Worm (Caenorhabditis elegans): ENCODE data around the gene K05F1.8.
"Not testable (repeated sequence)": the region's sequence is repeated elsewhere in the genome, so short reads cannot be mapped to it uniquely, and the experiment has no call there.

K05F1.8 gene

ce11 chrII:5772547-5773142 is 26.8 kb downstream of the K05F1.8 start (continued):
- TF ChIP-seq xnd-1 (tag; optimal IDR thresholded peaks at IDR 0.05) (no peak), efl-1 (GFP tag; optimal IDR thresholded peaks at IDR 0.05) (no peak), hrde-1 (tag; optimal IDR thresholded peaks at IDR 0.05; ENCODE audit: borderline replicate concordance) (no peak), F23B12.7 (tag; optimal IDR thresholded peaks at IDR 0.05; ENCODE audit: insufficient read depth) (no peak), zim-3 (tag; optimal IDR thresholded peaks at IDR 0.05) (peak; percentile 54), Y53F4B.3 (GFP tag; IDR thresholded peaks at IDR 0.05) (peak; percentile 56; the same call in 1 of the 2 replicates), zfh-2 (GFP tag; conservative IDR thresholded peaks at IDR 0.05) (peak; percentile 59; the same call in 1 of the 2 replicates), dpff-1 (tag; optimal IDR thresholded peaks at IDR 0.05) (no peak)

- TF ChIP-seq unc-62 (GFP tag; optimal IDR thresholded peaks at IDR 0.05): no peak
- TF ChIP-seq mel-28 (tag; optimal IDR thresholded peaks at IDR 0.05; ENCODE audit: borderline replicate concordance): no peak
- TF ChIP-seq ZK185.1 (tag; optimal IDR thresholded peaks at IDR 0.05; ENCODE audit: poor library complexity, severe bottlenecking): no peak
- no peak for TF ChIP-seq mes-4 (tag; optimal IDR thresholded peaks at IDR 0.05)
- no peak for TF ChIP-seq aptf-2 (GFP tag; conservative IDR thresholded peaks at IDR 0.05)
- no peak for TF ChIP-seq Y53G8AR.9 (GFP tag; conservative IDR thresholded peaks at IDR 0.05)
- TF ChIP-seq pha-4 (tag; optimal IDR thresholded peaks at IDR 0.05): no peak
- no peak for TF ChIP-seq snpc-4 (GFP tag; optimal IDR thresholded peaks at IDR 0.05)
- TF ChIP-seq snpc-4 (tag; optimal IDR thresholded peaks at IDR 0.05): no peak
- TF ChIP-seq cebp-2 (GFP tag; IDR thresholded peaks at IDR 0.05): no peak
- TF ChIP-seq nfya-1 (tag; optimal IDR thresholded peaks at IDR 0.05; ENCODE audit: borderline replicate concordance, insufficient read depth): no peak
Observed at ce11 chrII:5768274-5768820, 31.1 kb downstream of the K05F1.8 start.

- TF ChIP-seq F49E8.2 (tag; optimal IDR thresholded peaks at IDR 0.05; ENCODE audit: insufficient read depth) (no peak), him-1 (tag; optimal IDR thresholded peaks at IDR 0.05) (no peak), lag-1 (GFP tag; IDR thresholded peaks at IDR 0.05) (no peak), mel-28 (tag; optimal IDR thresholded peaks at IDR 0.05; ENCODE audit: borderline replicate concordance) (no peak), nhr-179 (tag; optimal IDR thresholded peaks at IDR 0.05) (no peak), pha-4 (tag; optimal IDR thresholded peaks at IDR 0.05) (no peak), dpl-1 (GFP tag; optimal IDR thresholded peaks at IDR 0.05) (no peak), Y53G8AR.9 (GFP tag; conservative IDR thresholded peaks at IDR 0.05) (no peak), mxl-1 (tag; optimal IDR thresholded peaks at IDR 0.05) (no peak), Y95B8A.8 (GFP tag; IDR thresholded peaks at IDR 0.05) (no peak), F55B11.4 (tag; optimal IDR thresholded peaks at IDR 0.05; ENCODE audit: borderline replicate concordance, insufficient read depth) (no peak), attf-6 (GFP tag; IDR thresholded peaks at IDR 0.05) (no peak)
Observed at ce11 chrII:5765318-5765717, 34.1 kb downstream of the K05F1.8 start, which contains the start of gene ifb-1. Gene ifb-1, plus strand, starts transcription at chrII:5765618.

- TF ChIP-seq rpc-1 (optimal IDR thresholded peaks at IDR 0.05); rpc-1 (tag; optimal IDR thresholded peaks at IDR 0.05); nfya-1 (tag; optimal IDR thresholded peaks at IDR 0.05; ENCODE audit: borderline replicate concordance, insufficient read depth); bed-1 (GFP tag; IDR thresholded peaks at IDR 0.05): not testable (repeated sequence)
Observed at ce11 chrII:5757656-5758055, 41.8 kb downstream of the K05F1.8 start, which contains the start of the genes F10C1.3 and F10C1.23. Gene F10C1.3, minus strand, starts transcription at chrII:5757756. Gene F10C1.23, plus strand, starts transcription at chrII:5758040.

Measured in whole organism, young adult.